Worm (Caenorhabditis elegans): ENCODE measurements around the gene F38A5.8.

F38A5.8 gene

ce11 chrIV:6627798-6628197, 28.3 kb downstream of the F38A5.8 start, which contains the start of gene cest-5.2:
Gene cest-5.2, minus strand, starts transcription at chrIV:6627925.
- TF ChIP-seq egl-27 (tag; optimal IDR thresholded peaks at IDR 0.05) (no peak), daf-16 (GFP tag; optimal IDR thresholded peaks at IDR 0.05) (no peak), daf-16 (tag; optimal IDR thresholded peaks at IDR 0.05) (peak; percentile 81), dve-1 (tag; optimal IDR thresholded peaks at IDR 0.05; ENCODE audit: insufficient read depth) (peak; percentile 51), nhr-102 (tag; optimal IDR thresholded peaks at IDR 0.05) (peak; percentile 5), pqm-1 (tag; optimal IDR thresholded peaks at IDR 0.05) (peak; percentile 68), egl-43 (GFP tag; IDR thresholded peaks at IDR 0.05) (no peak), nhr-111 (GFP tag; optimal IDR thresholded peaks at IDR 0.05) (no peak), nhr-28 (tag; optimal IDR thresholded peaks at IDR 0.05) (peak; percentile 54)

- TF ChIP-seq lim-7 (GFP tag; IDR thresholded peaks at IDR 0.05): no peak
- TF ChIP-seq nhr-28 (tag; optimal IDR thresholded peaks at IDR 0.05): peak; percentile 31
- TF ChIP-seq snpc-4 (tag; optimal IDR thresholded peaks at IDR 0.05): peak; percentile 12
- TF ChIP-seq lin-1 (GFP tag; IDR thresholded peaks at IDR 0.05): no peak
- TF ChIP-seq daf-16 (GFP tag; optimal IDR thresholded peaks at IDR 0.05): peak in 1 of 2 experiments; percentile 7
- peak; percentile 59 for TF ChIP-seq daf-16 (tag; optimal IDR thresholded peaks at IDR 0.05)
- no peak for TF ChIP-seq ceh-20 (GFP tag; IDR thresholded peaks at IDR 0.05)
- TF ChIP-seq dmd-8 (GFP tag; IDR thresholded peaks at IDR 0.05): no peak
- TF ChIP-seq nhr-102 (tag; optimal IDR thresholded peaks at IDR 0.05): peak; percentile 33
- TF ChIP-seq gei-8 (GFP tag; optimal IDR thresholded peaks at IDR 0.05): no peak
- no peak for TF ChIP-seq zag-1 (tag; optimal IDR thresholded peaks at IDR 0.05)
- no peak for TF ChIP-seq egl-27 (tag; optimal IDR thresholded peaks at IDR 0.05)
- TF ChIP-seq madf-5 (GFP tag; IDR thresholded peaks at IDR 0.05): no peak
- TF ChIP-seq php-3 (GFP tag; IDR thresholded peaks at IDR 0.05): no peak
- peak; percentile 90 for TF ChIP-seq snpc-1.2 (GFP tag; IDR thresholded peaks at IDR 0.05)
- peak; percentile 30 for TF ChIP-seq rbr-2 (tag; optimal IDR thresholded peaks at IDR 0.05)
- TF ChIP-seq F26F4.8 (GFP tag; conservative IDR thresholded peaks at IDR 0.05): no peak
- no peak for TF ChIP-seq F37D6.2 (tag; optimal IDR thresholded peaks at IDR 0.05)
- no peak for TF ChIP-seq lin-15B (tag; optimal IDR thresholded peaks at IDR 0.05)
- TF ChIP-seq lin-38 (GFP tag; IDR thresholded peaks at IDR 0.05): peak; percentile 74
- TF ChIP-seq ceh-62 (tag; optimal IDR thresholded peaks at IDR 0.05): no peak
- TF ChIP-seq ZK337.2 (GFP tag; IDR thresholded peaks at IDR 0.05): peak; percentile 86
- TF ChIP-seq ceh-28 (tag; optimal IDR thresholded peaks at IDR 0.05): no peak
- no peak for TF ChIP-seq unc-39 (tag; optimal IDR thresholded peaks at IDR 0.05)
- TF ChIP-seq lir-3 (tag; optimal IDR thresholded peaks at IDR 0.05): no peak
- TF ChIP-seq dmd-9 (GFP tag; IDR thresholded peaks at IDR 0.05): no peak; the same call in 1 of the 2 replicates
- TF ChIP-seq duxl-1 (tag; optimal IDR thresholded peaks at IDR 0.05; ENCODE audit: poor library complexity): peak; percentile 41
- TF ChIP-seq attf-4 (tag; optimal IDR thresholded peaks at IDR 0.05): no peak
- no peak for TF ChIP-seq mxl-3 (GFP tag; optimal IDR thresholded peaks at IDR 0.05)
- TF ChIP-seq mdl-1 (tag; optimal IDR thresholded peaks at IDR 0.05): no peak
- TF ChIP-seq hif-1 (tag; optimal IDR thresholded peaks at IDR 0.05): peak in 1 of 2 experiments; percentile 90
- TF ChIP-seq hlh-11 (tag; optimal IDR thresholded peaks at IDR 0.05): no peak
- no peak for TF ChIP-seq zfp-2 (tag; optimal IDR thresholded peaks at IDR 0.05)
- TF ChIP-seq ceh-44 (GFP tag; IDR thresholded peaks at IDR 0.05): peak; percentile 33; the same call in 1 of the 2 replicates
- no peak for TF ChIP-seq F10B5.3 (tag; optimal IDR thresholded peaks at IDR 0.05)
- no peak for TF ChIP-seq ama-1 (optimal IDR thresholded peaks at IDR 0.05)
- no peak for TF ChIP-seq D1046.2 (GFP tag; IDR thresholded peaks at IDR 0.05)
- no peak for TF ChIP-seq fos-1 (tag; optimal IDR thresholded peaks at IDR 0.05)
- TF ChIP-seq zip-11 (GFP tag; IDR thresholded peaks at IDR 0.05): no peak
- TF ChIP-seq vab-7 (GFP tag; IDR thresholded peaks at IDR 0.05): no peak
- no peak for TF ChIP-seq tra-1 (GFP tag; IDR thresholded peaks at IDR 0.05)
- TF ChIP-seq daf-12 (tag; optimal IDR thresholded peaks at IDR 0.05): no peak
- TF ChIP-seq nhr-77 (tag; optimal IDR thresholded peaks at IDR 0.05): no peak
- TF ChIP-seq ces-1 (GFP tag; optimal IDR thresholded peaks at IDR 0.05): no peak
- TF ChIP-seq F49E8.2 (tag; optimal IDR thresholded peaks at IDR 0.05; ENCODE audit: borderline replicate concordance): no peak
Observed at ce11 chrIV:6631704-6632272, 32.2 kb downstream of the F38A5.8 start, which contains the start of the genes cest-5.1 and C01B10.9. Gene cest-5.1, minus strand, starts transcription at chrIV:6631754. Gene C01B10.9, plus strand, starts transcription at chrIV:6632222.
